Fruit fly (Drosophila melanogaster): ENCODE data around the gene CG8578.

Gene CG8578

dm6 chrX:15867863-15868262, 23.6 kb downstream of the CG8578 start, which contains the start of gene Gapdh2 (continued):
- TF ChIP-seq pho (GFP tag; optimal IDR thresholded peaks at IDR 0.05) (peak; percentile 98), Meics (GFP tag; optimal IDR thresholded peaks at IDR 0.05) (peak; percentile 100), Gsc (GFP tag; IDR thresholded peaks at IDR 0.05) (no peak), CG1832 (GFP tag; optimal IDR thresholded peaks at IDR 0.05) (no peak), ems (GFP tag; optimal IDR thresholded peaks at IDR 0.05) (peak; percentile 98), inv (GFP tag; IDR thresholded peaks at IDR 0.05; ENCODE audit: partially characterized antibody) (no peak), CG1602 (GFP tag; optimal IDR thresholded peaks at IDR 0.05) (peak; percentile 98), cwo (GFP tag; optimal IDR thresholded peaks at IDR 0.05) (peak; percentile 99), slbo (GFP tag; IDR thresholded peaks at IDR 0.05) (peak; percentile 99), NK7.1 (GFP tag; optimal IDR thresholded peaks at IDR 0.05) (peak; percentile 97), lab (GFP tag; optimal IDR thresholded peaks at IDR 0.05) (peak; percentile 100), MBD-R2 (GFP tag; IDR thresholded peaks at IDR 0.05) (peak; percentile 99), br (optimal IDR thresholded peaks at IDR 0.05) (no peak), HmgD (GFP tag; optimal IDR thresholded peaks at IDR 0.05) (peak; percentile 68), cas (GFP tag; IDR thresholded peaks at IDR 0.05) (peak; percentile 99), Hey (tag; optimal IDR thresholded peaks at IDR 0.05) (peak; percentile 98), CG4328 (GFP tag; optimal IDR thresholded peaks at IDR 0.05) (peak; percentile 100), CG6683 (GFP tag; optimal IDR thresholded peaks at IDR 0.05) (peak; percentile 99), CG11504 (tag; optimal IDR thresholded peaks at IDR 0.05) (peak; percentile 99), Optix (GFP tag; IDR thresholded peaks at IDR 0.05) (no peak; the same call in 2 of the 3 replicates), zfh2 (GFP tag; optimal IDR thresholded peaks at IDR 0.05) (peak; percentile 95), danr (GFP tag; IDR thresholded peaks at IDR 0.05) (peak; percentile 98; the same call in 1 of the 2 replicates), dysf (GFP tag; IDR thresholded peaks at IDR 0.05) (peak; percentile 99), Atf6 (GFP tag; IDR thresholded peaks at IDR 0.05) (peak; percentile 100), schlank (tag; optimal IDR thresholded peaks at IDR 0.05) (peak; percentile 99), tna (GFP tag; IDR thresholded peaks at IDR 0.05; ENCODE audit: partially characterized antibody) (no peak), gro (GFP tag; optimal IDR thresholded peaks at IDR 0.05) (peak; percentile 99), CG13624 (GFP tag; optimal IDR thresholded peaks at IDR 0.05) (peak; percentile 99), kah (GFP tag; optimal IDR thresholded peaks at IDR 0.05) (peak; percentile 99), btn (GFP tag; optimal IDR thresholded peaks at IDR 0.05) (peak; percentile 92), sr (GFP tag; IDR thresholded peaks at IDR 0.05) (no peak), CG12744 (GFP tag; optimal IDR thresholded peaks at IDR 0.05) (peak; percentile 98), dan (GFP tag; IDR thresholded peaks at IDR 0.05) (no peak), CG14860 (GFP tag; IDR thresholded peaks at IDR 0.05; ENCODE audit: partially characterized antibody) (no peak), Oli (tag; optimal IDR thresholded peaks at IDR 0.05) (peak; percentile 99), CG10543 (GFP tag; optimal IDR thresholded peaks at IDR 0.05) (peak; percentile 100), CG16813 (GFP tag; IDR thresholded peaks at IDR 0.05; ENCODE audit: partially characterized antibody) (no peak), sug (tag; optimal IDR thresholded peaks at IDR 0.05) (peak; percentile 100), zen (tag; optimal IDR thresholded peaks at IDR 0.05) (peak; percentile 97), CG9215 (GFP tag; IDR thresholded peaks at IDR 0.05) (peak; percentile 96), MESR4 (GFP tag; optimal IDR thresholded peaks at IDR 0.05) (peak; percentile 84), CG33557 (GFP tag; optimal IDR thresholded peaks at IDR 0.05) (peak; percentile 90), CG6854 (GFP tag; optimal IDR thresholded peaks at IDR 0.05) (peak; percentile 100), ssp (GFP tag; IDR thresholded peaks at IDR 0.05) (peak; percentile 91), gce (GFP tag; IDR thresholded peaks at IDR 0.05) (no peak; the same call in none of the 3 replicates), fru (optimal IDR thresholded peaks at IDR 0.05) (no peak), vfl (GFP tag; optimal IDR thresholded peaks at IDR 0.05) (peak; percentile 98), TFAM (GFP tag; optimal IDR thresholded peaks at IDR 0.05) (peak; percentile 89), CG1603 (tag; optimal IDR thresholded peaks at IDR 0.05) (peak; percentile 97), CG7357 (GFP tag; IDR thresholded peaks at IDR 0.05) (peak; percentile 94), CG10267 (tag; optimal IDR thresholded peaks at IDR 0.05) (peak; percentile 98), CG7839 (tag; optimal IDR thresholded peaks at IDR 0.05) (peak; percentile 100)

Measured in whole organism, embryonic.